Worm (Caenorhabditis elegans): ENCODE results near the gene cku-70.

DNA sequence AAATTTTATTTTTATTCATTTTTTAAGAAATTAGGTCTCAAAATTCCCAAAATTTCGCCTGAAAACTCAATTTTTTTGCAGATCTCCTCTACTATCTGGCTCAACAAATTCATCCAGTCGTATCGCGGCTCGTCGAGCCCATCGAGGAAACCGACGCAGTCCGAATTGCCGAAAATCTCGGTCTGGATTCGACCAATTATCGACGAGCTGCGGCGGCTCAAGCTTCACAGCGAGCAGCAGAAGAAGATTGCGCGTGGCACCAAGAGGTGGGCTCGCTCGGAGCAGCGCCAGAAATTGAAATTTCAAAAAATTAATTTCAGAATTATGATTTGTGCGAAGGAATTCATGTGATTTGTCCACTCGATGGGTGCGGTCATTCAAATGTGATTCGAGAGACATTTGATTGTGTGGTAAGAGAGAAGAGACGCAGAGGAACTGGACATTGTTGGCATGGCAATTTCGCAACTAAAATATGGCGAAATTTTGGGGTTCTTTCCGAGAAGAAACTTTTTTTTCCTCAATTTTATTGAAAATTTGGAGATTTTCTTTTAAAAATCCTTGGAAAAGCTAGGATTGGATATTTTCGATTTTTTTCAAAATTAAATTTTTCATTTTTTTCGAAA is 5.3 kb upstream of the cku-70 start:
- TF ChIP-seq nhr-237 (tag; optimal IDR thresholded peaks at IDR 0.05) (no peak), fkh-10 (GFP tag; optimal IDR thresholded peaks at IDR 0.05) (no peak), nhr-28 (tag; optimal IDR thresholded peaks at IDR 0.05) (no peak), egl-43 (GFP tag; IDR thresholded peaks at IDR 0.05) (no peak), ama-1 (optimal IDR thresholded peaks at IDR 0.05) (no peak), D1046.2 (GFP tag; IDR thresholded peaks at IDR 0.05) (no peak), ctbp-1 (GFP tag; IDR thresholded peaks at IDR 0.05) (no peak), nhr-11 (tag; optimal IDR thresholded peaks at IDR 0.05) (no peak), nhr-111 (GFP tag; optimal IDR thresholded peaks at IDR 0.05) (no peak), lin-13 (GFP tag; optimal IDR thresholded peaks at IDR 0.05) (no peak), aha-1 (tag) (no peak)
